Worm (Caenorhabditis elegans) whole organism, young adult: ENCODE data around the gene ZK632.11.

Experiments used
- B0019.2 ChIP-seq: fragments of 200-800 bp; sonication (Bioruptor generic); conservative IDR thresholded peaks from 2 replicates; pipeline ENCODE4 v1.3.6; 2022; ENCODE audit warnings: missing genetic modification reagents, missing genetic modification characterization, missing compliant biosample characterization
- B0261.1 ChIP-seq: sonication (generic microtip); optimal IDR thresholded peaks from 2 replicates; lab custom pipeline; 2016; ENCODE audit warnings: mild to moderate bottlenecking, missing genetic modification characterization, moderate library complexity, missing compliant biosample characterization
- F37B4.10 ChIP-seq: fragments of 200-800 bp; sonication (Bioruptor generic); IDR thresholded peaks from 2 replicates; pipeline ENCODE4 v1.3.6; 2022; ENCODE audit warnings: missing genetic modification characterization, missing compliant biosample characterization
- F39B2.1 ChIP-seq: fragments of 200-800 bp; sonication (Bioruptor generic); IDR thresholded peaks from 2 replicates; pipeline ENCODE4 v1.3.6; 2022; ENCODE audit warnings: missing genetic modification reagents, missing genetic modification characterization, missing compliant biosample characterization
- F49E8.2 ChIP-seq: sonication (generic microtip); optimal IDR thresholded peaks from 3 replicates; lab custom pipeline; 2017; ENCODE audit warnings: missing genetic modification characterization, mild to moderate bottlenecking, missing compliant biosample characterization, antibody characterized with exemption, moderate library complexity; ENCODE audit not compliant: insufficient read depth
- F52B5.7 ChIP-seq: sonication (generic microtip); optimal IDR thresholded peaks from 2 replicates; lab custom pipeline; 2016; ENCODE audit warnings: mild to moderate bottlenecking, missing genetic modification characterization, missing compliant biosample characterization
- F55B11.4 ChIP-seq: sonication (generic microtip); optimal IDR thresholded peaks from 2 replicates; lab custom pipeline; 2016; ENCODE audit warnings: missing compliant biosample characterization, missing genetic modification characterization, borderline replicate concordance; ENCODE audit not compliant: insufficient read depth
- F57A8.1 ChIP-seq: fragments of 200-800 bp; sonication (Bioruptor generic); optimal IDR thresholded peaks from 2 replicates; lab custom pipeline; 2018; ENCODE audit warnings: mild to moderate bottlenecking, missing genetic modification characterization, moderate library complexity, missing compliant biosample characterization
- F57C9.4 ChIP-seq: sonication (generic microtip); optimal IDR thresholded peaks from 2 replicates; lab custom pipeline; 2017; ENCODE audit warnings: mild to moderate bottlenecking, missing genetic modification characterization, missing compliant biosample characterization
- K11D2.4 ChIP-seq: fragments of 200-800 bp; sonication (Bioruptor generic); IDR thresholded peaks from 2 replicates; pipeline ENCODE4 v1.3.6; 2022; ENCODE audit warnings: missing genetic modification reagents, missing genetic modification characterization, missing compliant biosample characterization
- T07F8.4 ChIP-seq: sonication (generic microtip); optimal IDR thresholded peaks from 2 replicates; lab custom pipeline; 2016; ENCODE audit warnings: mild to moderate bottlenecking, missing genetic modification characterization, moderate library complexity, missing compliant biosample characterization
- Y53G8AR.9 ChIP-seq: fragments of 200-800 bp; sonication (Bioruptor generic); conservative IDR thresholded peaks from 2 replicates; pipeline ENCODE4 v1.3.6; 2022; ENCODE audit warnings: missing genetic modification reagents, missing genetic modification characterization, missing compliant biosample characterization
- aptf-2 ChIP-seq: fragments of 200-800 bp; sonication (Bioruptor generic); conservative IDR thresholded peaks from 2 replicates; pipeline ENCODE4 v1.3.6; 2022; ENCODE audit warnings: missing genetic modification reagents, missing genetic modification characterization, missing compliant biosample characterization
- atf-7 ChIP-seq: sonication (generic microtip); optimal IDR thresholded peaks from 2 replicates; lab custom pipeline; 2017; ENCODE audit warnings: mild to moderate bottlenecking, missing genetic modification characterization, missing compliant biosample characterization
- attf-5 ChIP-seq: fragments of 200-800 bp; sonication (Bioruptor generic); optimal IDR thresholded peaks from 2 replicates; lab custom pipeline; 2018; ENCODE audit warnings: mild to moderate bottlenecking, missing genetic modification characterization, missing compliant biosample characterization
- bed-1 ChIP-seq: fragments of 200-800 bp; sonication (Bioruptor generic); IDR thresholded peaks from 2 replicates; pipeline ENCODE4 v1.3.6; 2022; ENCODE audit warnings: missing genetic modification reagents, missing genetic modification characterization, missing compliant biosample characterization
- cebp-2 ChIP-seq: fragments of 200-800 bp; sonication (Bioruptor generic); IDR thresholded peaks from 2 replicates; pipeline ENCODE4 v1.3.6; 2022; ENCODE audit warnings: missing genetic modification characterization, missing compliant biosample characterization
- ceh-79 ChIP-seq: sonication (generic microtip); optimal IDR thresholded peaks from 2 replicates; lab custom pipeline; 2017; ENCODE audit warnings: mild to moderate bottlenecking, missing genetic modification characterization, missing compliant biosample characterization
- chd-7 ChIP-seq: sonication (generic microtip); optimal IDR thresholded peaks from 2 replicates; lab custom pipeline; 2016; ENCODE audit warnings: mild to moderate bottlenecking, missing genetic modification characterization, moderate library complexity, missing compliant biosample characterization
- die-1 ChIP-seq: sonication (generic microtip); optimal IDR thresholded peaks from 2 replicates; lab custom pipeline; 2016; ENCODE audit warnings: missing genotype, mild to moderate bottlenecking, missing genetic modification characterization, missing compliant biosample characterization
- dpff-1 ChIP-seq: sonication (generic microtip); optimal IDR thresholded peaks from 2 replicates; lab custom pipeline; 2017; ENCODE audit warnings: mild to moderate bottlenecking, missing genetic modification characterization, missing compliant biosample characterization
- dpl-1 ChIP-seq: fragments of 150-350 bp; optimal IDR thresholded peaks from 2 replicates; lab custom pipeline; 2014; ENCODE audit warnings: missing biosample characterization, missing genetic modification reagents, missing genetic modification characterization
- egl-44 ChIP-seq: fragments of 200-800 bp; sonication (Bioruptor generic); IDR thresholded peaks from 2 replicates; pipeline ENCODE4 v1.3.6; 2022; ENCODE audit warnings: missing genetic modification reagents, missing genetic modification characterization, missing compliant biosample characterization
- ets-4 ChIP-seq: fragments of 200-800 bp; sonication (Bioruptor generic); optimal IDR thresholded peaks from 2 replicates; lab custom pipeline; 2018; ENCODE audit warnings: mild to moderate bottlenecking, missing genetic modification characterization, missing compliant biosample characterization
- fkh-3 ChIP-seq: sonication (generic microtip); optimal IDR thresholded peaks from 2 replicates; lab custom pipeline; 2016; ENCODE audit warnings: mild to moderate bottlenecking, missing genetic modification characterization, missing compliant biosample characterization
- gei-17 ChIP-seq: fragments of 200-800 bp; sonication (Bioruptor generic); optimal IDR thresholded peaks from 2 replicates; lab custom pipeline; 2018; ENCODE audit warnings: mild to moderate bottlenecking, missing genetic modification characterization, missing compliant biosample characterization
- hlh-12 ChIP-seq: sonication (generic microtip); optimal IDR thresholded peaks from 2 replicates; lab custom pipeline; 2016; ENCODE audit warnings: missing genetic modification characterization, missing compliant biosample characterization
- hmg-20 ChIP-seq: fragments of 200-800 bp; sonication (Bioruptor generic); IDR thresholded peaks from 2 replicates; pipeline ENCODE4 v1.3.6; 2022; ENCODE audit warnings: missing genetic modification reagents, missing genetic modification characterization, missing compliant biosample characterization
- lin-26 ChIP-seq: fragments of 200-800 bp; sonication (Bioruptor generic); IDR thresholded peaks from 2 replicates; pipeline ENCODE4 v1.3.6; 2022; ENCODE audit warnings: missing genetic modification reagents, missing genetic modification characterization, missing compliant biosample characterization
- lin-35 ChIP-seq, 3 experiments: fragments of 150-350 bp in 2 of 3; sonication (generic microtip) in 1 of 3; optimal IDR thresholded peaks; 2 replicates each; lab custom pipeline; 2014 to 2018; ENCODE audit warnings: missing biosample characterization in 3 of 3, missing genetic modification characterization in 3 of 3, missing genetic modification reagents in 3 of 3
- lin-54 ChIP-seq: fragments of 200-800 bp; sonication (Bioruptor generic); optimal IDR thresholded peaks from 2 replicates; lab custom pipeline; 2018; ENCODE audit warnings: mild to moderate bottlenecking, missing genetic modification characterization, missing compliant biosample characterization
- madf-6 ChIP-seq: fragments of 200-800 bp; sonication (Bioruptor generic); IDR thresholded peaks from 2 replicates; pipeline ENCODE4 v1.3.6; 2022; ENCODE audit warnings: missing genetic modification reagents, missing genetic modification characterization, missing compliant biosample characterization
- mcd-1 ChIP-seq: fragments of 200-800 bp; sonication (Bioruptor generic); IDR thresholded peaks from 2 replicates; pipeline ENCODE4 v1.3.6; 2022; ENCODE audit warnings: missing genetic modification reagents, missing genetic modification characterization, missing compliant biosample characterization
- mel-28 ChIP-seq: sonication (generic microtip); optimal IDR thresholded peaks from 2 replicates; lab custom pipeline; 2016; ENCODE audit warnings: borderline replicate concordance, mild to moderate bottlenecking, missing genetic modification characterization, missing compliant biosample characterization
- nfya-1 ChIP-seq: sonication (generic microtip); optimal IDR thresholded peaks from 2 replicates; lab custom pipeline; 2017; ENCODE audit warnings: antibody characterized with exemption, missing compliant biosample characterization, missing genetic modification characterization, borderline replicate concordance; ENCODE audit not compliant: insufficient read depth
- nhr-120 ChIP-seq: fragments of 200-800 bp; sonication (Bioruptor generic); IDR thresholded peaks from 2 replicates; pipeline ENCODE4 v1.3.6; 2022; ENCODE audit warnings: missing genetic modification characterization, missing compliant biosample characterization
- nhr-179 ChIP-seq: sonication (generic microtip); optimal IDR thresholded peaks from 2 replicates; lab custom pipeline; 2016; ENCODE audit warnings: mild to moderate bottlenecking, missing genetic modification characterization, missing compliant biosample characterization
- pha-4 ChIP-seq: fragments of 150-350 bp; sonication (generic microtip); optimal IDR thresholded peaks from 2 replicates; lab custom pipeline; 2014; ENCODE audit warnings: missing biosample characterization, missing genetic modification reagents, missing genetic modification characterization
- rcor-1 ChIP-seq: fragments of 200-800 bp; sonication (Bioruptor generic); IDR thresholded peaks from 2 replicates; pipeline ENCODE4 v1.3.6; 2022; ENCODE audit warnings: missing genetic modification reagents, missing genetic modification characterization, missing compliant biosample characterization
- sdz-38 ChIP-seq: sonication (generic microtip); optimal IDR thresholded peaks from 2 replicates; lab custom pipeline; 2016; ENCODE audit warnings: missing genotype, missing genetic modification characterization, missing compliant biosample characterization
- sea-2 ChIP-seq: fragments of 200-800 bp; sonication (Bioruptor generic); IDR thresholded peaks from 2 replicates; pipeline ENCODE4 v1.3.6; 2022; ENCODE audit warnings: missing genetic modification characterization, missing compliant biosample characterization
- snpc-4 ChIP-seq, 5 experiments: fragments of 150-350 bp in 1 of 5; sonication (generic microtip) in 4 of 5; optimal IDR thresholded peaks; 2 replicates each; lab custom pipeline; 2014 to 2018; ENCODE audit warnings: missing genetic modification characterization in 5 of 5, missing biosample characterization in 3 of 5, antibody characterized with exemption in 2 of 5, mild to moderate bottlenecking in 2 of 5, missing compliant biosample characterization in 2 of 5, missing genotype in 2 of 5, moderate library complexity in 2 of 5, missing genetic modification reagents in 1 of 5
- unc-130 ChIP-seq: sonication (generic microtip); optimal IDR thresholded peaks from 2 replicates; lab custom pipeline; 2016; ENCODE audit warnings: missing genetic modification reagents, missing genetic modification characterization, missing compliant biosample characterization
- unc-62 ChIP-seq: fragments of 150-350 bp; optimal IDR thresholded peaks from 2 replicates; lab custom pipeline; 2014; ENCODE audit warnings: missing biosample characterization, missing genetic modification reagents, missing genetic modification characterization
- xnd-1 ChIP-seq: sonication (generic microtip); optimal IDR thresholded peaks from 2 replicates; lab custom pipeline; 2016; ENCODE audit warnings: missing genotype, missing genetic modification reagents, missing genetic modification characterization, missing compliant biosample characterization
- ztf-26 ChIP-seq: sonication (generic microtip); optimal IDR thresholded peaks from 2 replicates; lab custom pipeline; 2017; ENCODE audit warnings: missing genetic modification characterization, missing compliant biosample characterization
- ztf-28 ChIP-seq: fragments of 200-800 bp; sonication (Bioruptor generic); IDR thresholded peaks from 2 replicates; pipeline ENCODE4 v1.3.6; 2022; ENCODE audit warnings: missing genetic modification reagents, missing genetic modification characterization, missing compliant biosample characterization
- ztf-3 ChIP-seq: fragments of 200-800 bp; sonication (Bioruptor generic); optimal IDR thresholded peaks from 2 replicates; lab custom pipeline; 2018; ENCODE audit warnings: mild to moderate bottlenecking, missing genetic modification characterization, missing compliant biosample characterization

Gene ZK632.11

ce11 chrIII:9804997-9805610, 22.6 kb upstream of the ZK632.11 start, which contains the start of gene riok-3 (continued):
- TF ChIP-seq lin-54 (GFP tag; lab: Kevin White, UChicago) = no peak
- no peak for TF ChIP-seq F49E8.2 (tag; lab: Kevin White, UChicago)
- no peak for TF ChIP-seq F39B2.1 (GFP tag; lab: Robert Waterston, UW)
- TF ChIP-seq ztf-28 = no peak
- no peak for TF ChIP-seq xnd-1 (tag; lab: Kevin White, UChicago)
- TF ChIP-seq fkh-3 (tag; lab: Kevin White, UChicago) = no peak
- TF ChIP-seq unc-62 (GFP tag; lab: Kevin White, UChicago) = no peak
- TF ChIP-seq ets-4 (GFP tag; lab: Kevin White, UChicago) = no peak
- no peak for TF ChIP-seq ceh-79 (tag; lab: Kevin White, UChicago)
- TF ChIP-seq atf-7 (tag; lab: Kevin White, UChicago) = no peak
- TF ChIP-seq nhr-120 = no peak
- TF ChIP-seq F52B5.7 = no peak
- TF ChIP-seq die-1 = no peak
- no peak for TF ChIP-seq egl-44
- TF ChIP-seq chd-7 = no peak
- TF ChIP-seq nhr-179 (tag; lab: Kevin White, UChicago) = no peak
- TF ChIP-seq ztf-26 (tag; lab: Kevin White, UChicago) = peak; percentile 36
- TF ChIP-seq K11D2.4 (GFP tag; lab: Robert Waterston, UW) = peak; percentile 38; the same call in 1 of the 2 replicates
- TF ChIP-seq sea-2 = no peak
- no peak for TF ChIP-seq dpl-1 (GFP tag; lab: Kevin White, UChicago)
- no peak for TF ChIP-seq F37B4.10 (GFP tag; lab: Robert Waterston, UW)
- TF ChIP-seq sdz-38 (tag; lab: Kevin White, UChicago) = no peak
- TF ChIP-seq cebp-2 (GFP tag; lab: Robert Waterston, UW) = no peak
- no peak for TF ChIP-seq aptf-2 (GFP tag; lab: Robert Waterston, UW)
- TF ChIP-seq Y53G8AR.9 = peak; percentile 75
- TF ChIP-seq hlh-12 = no peak
- no peak for TF ChIP-seq rcor-1
- TF ChIP-seq unc-130 (GFP tag; lab: Kevin White, UChicago) = no peak
- peak; percentile 41 for TF ChIP-seq F57C9.4 (tag; lab: Kevin White, UChicago)
- TF ChIP-seq gei-17 = no peak
- no peak for TF ChIP-seq nfya-1 (tag; lab: Kevin White, UChicago)
- TF ChIP-seq B0019.2 (GFP tag; lab: Robert Waterston, UW) = no peak
- no peak for TF ChIP-seq mel-28 (tag; lab: Kevin White, UChicago)
- TF ChIP-seq hmg-20 (GFP tag; lab: Robert Waterston, UW) = no peak
- no peak for TF ChIP-seq lin-35 (GFP tag; optimal IDR thresholded peaks at IDR 0.05; lab: Kevin White, UChicago)
- TF ChIP-seq bed-1 (GFP tag; lab: Robert Waterston, UW) = no peak
- peak; percentile 36 for TF ChIP-seq dpff-1 (tag; lab: Kevin White, UChicago)
- no peak for TF ChIP-seq F55B11.4 (tag; lab: Kevin White, UChicago)
- TF ChIP-seq madf-6 (GFP tag; lab: Robert Waterston, UW) = no peak; the same call in 1 of the 2 replicates
- TF ChIP-seq B0261.1 (tag; lab: Kevin White, UChicago) = no peak
- 0 out of 2 replicates have a peak, but pooled peaks have one; percentile 25 for TF ChIP-seq lin-26
- no peak for TF ChIP-seq pha-4 (tag; lab: Kevin White, UChicago)
- TF ChIP-seq T07F8.4 (tag; lab: Kevin White, UChicago) = no peak
- TF ChIP-seq attf-5 (GFP tag; lab: Kevin White, UChicago) = no peak
- no peak for TF ChIP-seq F57A8.1
- peak; percentile 33; the same call in 1 of the 2 replicates for TF ChIP-seq mcd-1
- no peak for TF ChIP-seq snpc-4 (GFP tag; optimal IDR thresholded peaks at IDR 0.05; lab: Kevin White, UChicago)
- no peak for TF ChIP-seq snpc-4 (tag; optimal IDR thresholded peaks at IDR 0.05; lab: Kevin White, UChicago)
- peak; percentile 19 for TF ChIP-seq ztf-3 (GFP tag; lab: Kevin White, UChicago)
